Worm (Caenorhabditis elegans): ENCODE results near the gene pqn-32.
"Not testable (repeated sequence)": the region's sequence is repeated elsewhere in the genome, so short reads cannot be mapped to it uniquely, and the experiment has no call there.

Gene pqn-32

ce11 chrII:13107719-13108118 is at the start of gene pqn-32:
pqn-32 (plus strand) TSS chrII:13108019.
- TF ChIP-seq dao-5 (tag; optimal IDR thresholded peaks at IDR 0.05) (no peak), W03F9.2 (tag; optimal IDR thresholded peaks at IDR 0.05) (no peak), him-1 (tag; optimal IDR thresholded peaks at IDR 0.05) (no peak)

ce11 chrII:13059196-13059595 is 48.6 kb upstream of the pqn-32 start:
- TF ChIP-seq W03F9.2 (tag; optimal IDR thresholded peaks at IDR 0.05) = no peak
- TF ChIP-seq dao-5 (tag; optimal IDR thresholded peaks at IDR 0.05) = no peak
- no peak for TF ChIP-seq him-1 (tag; optimal IDR thresholded peaks at IDR 0.05)

ce11 chrII:13065251-13065650 is 42.6 kb upstream of the pqn-32 start:
- no peak for TF ChIP-seq dao-5 (tag; optimal IDR thresholded peaks at IDR 0.05)
- no peak for TF ChIP-seq W03F9.2 (tag; optimal IDR thresholded peaks at IDR 0.05)
- no peak for TF ChIP-seq him-1 (tag; optimal IDR thresholded peaks at IDR 0.05)

ce11 chrII:13066777-13067290 is 41.0 kb upstream of the pqn-32 start:
- TF ChIP-seq W03F9.2 (tag; optimal IDR thresholded peaks at IDR 0.05) = no peak
- TF ChIP-seq dao-5 (tag; optimal IDR thresholded peaks at IDR 0.05) = no peak
- no peak for TF ChIP-seq him-1 (tag; optimal IDR thresholded peaks at IDR 0.05)

- no peak for TF ChIP-seq dao-5 (tag; optimal IDR thresholded peaks at IDR 0.05)
- TF ChIP-seq W03F9.2 (tag; optimal IDR thresholded peaks at IDR 0.05) = no peak
- TF ChIP-seq him-1 (tag; optimal IDR thresholded peaks at IDR 0.05) = no peak
These were observed 34.7 kb upstream of the pqn-32 start, which contains the start of gene F42G4.5 for ce11 chrII:13073102-13073501. F42G4.5 (plus strand) TSS chrII:13073480.

ce11 chrII:13073742-13074141 is 34.1 kb upstream of the pqn-32 start:
- TF ChIP-seq him-1 (tag; optimal IDR thresholded peaks at IDR 0.05) (no peak), W03F9.2 (tag; optimal IDR thresholded peaks at IDR 0.05) (no peak), dao-5 (tag; optimal IDR thresholded peaks at IDR 0.05) (no peak)

- TF ChIP-seq W03F9.2 (tag; optimal IDR thresholded peaks at IDR 0.05) = no peak
- no peak for TF ChIP-seq him-1 (tag; optimal IDR thresholded peaks at IDR 0.05)
- no peak for TF ChIP-seq dao-5 (tag; optimal IDR thresholded peaks at IDR 0.05)
These were observed 31.4 kb upstream of the pqn-32 start for ce11 chrII:13076301-13076916.

ce11 chrII:13077746-13078145 is 30.1 kb upstream of the pqn-32 start:
- TF ChIP-seq him-1 (tag; optimal IDR thresholded peaks at IDR 0.05) (no peak), dao-5 (tag; optimal IDR thresholded peaks at IDR 0.05) (no peak), W03F9.2 (tag; optimal IDR thresholded peaks at IDR 0.05) (no peak)

ce11 chrII:13078848-13079428 is 28.9 kb upstream of the pqn-32 start, which contains the start of gene F42G4.6:
F42G4.6 (plus strand) TSS chrII:13079378.
- TF ChIP-seq W03F9.2 (tag; optimal IDR thresholded peaks at IDR 0.05) (no peak), dao-5 (tag; optimal IDR thresholded peaks at IDR 0.05) (no peak), him-1 (tag; optimal IDR thresholded peaks at IDR 0.05) (no peak)

ce11 chrII:13080607-13081006 is 27.2 kb upstream of the pqn-32 start, which contains the start of gene Y81G3A.2:
Y81G3A.2 (plus strand) TSS chrII:13080907.
- not testable (repeated sequence) for TF ChIP-seq W03F9.2, him-1, dao-5 (tag; optimal IDR thresholded peaks at IDR 0.05)

- not testable (repeated sequence) for TF ChIP-seq W03F9.2, him-1, dao-5 (tag; optimal IDR thresholded peaks at IDR 0.05)
These were observed 25.4 kb upstream of the pqn-32 start, which contains the start of gene Y81G3A.6 for ce11 chrII:13082403-13082802. Y81G3A.6 (minus strand) TSS chrII:13082503.

- TF ChIP-seq W03F9.2 (tag; optimal IDR thresholded peaks at IDR 0.05) = no peak
- no peak for TF ChIP-seq dao-5 (tag; optimal IDR thresholded peaks at IDR 0.05)
- no peak for TF ChIP-seq him-1 (tag; optimal IDR thresholded peaks at IDR 0.05)
These were observed 24.0 kb upstream of the pqn-32 start, which contains the start of the genes Y81G3A.1 and gcn-2 for ce11 chrII:13083752-13084214. Y81G3A.1 (minus strand) TSS chrII:13083926. gcn-2 (plus strand) TSS chrII:13084164.

ce11 chrII:13085951-13086350 is 21.9 kb upstream of the pqn-32 start:
- no peak for TF ChIP-seq W03F9.2 (tag; optimal IDR thresholded peaks at IDR 0.05)
- no peak for TF ChIP-seq him-1 (tag; optimal IDR thresholded peaks at IDR 0.05)
- TF ChIP-seq dao-5 (tag; optimal IDR thresholded peaks at IDR 0.05) = no peak

ce11 chrII:13091123-13091522 is 16.7 kb upstream of the pqn-32 start, which contains the start of gene Y81G3A.4:
Y81G3A.4 (plus strand) TSS chrII:13091423.
- no peak for TF ChIP-seq dao-5 (tag; optimal IDR thresholded peaks at IDR 0.05)
- no peak for TF ChIP-seq W03F9.2 (tag; optimal IDR thresholded peaks at IDR 0.05)
- TF ChIP-seq him-1 (tag; optimal IDR thresholded peaks at IDR 0.05) = no peak
